Fruit fly (Drosophila melanogaster) S2 (cell line): ENCODE results near the gene CG33159.

Source experiments
- CG8478 ChIP-seq: fragments of >200 bp; optimal IDR thresholded peaks from 2 replicates; lab custom pipeline; 2018
- CTCF ChIP-seq, 2 experiments: fragments of >200 bp; optimal IDR thresholded peaks; 2 replicates each; lab custom pipeline; 2018

DNA sequence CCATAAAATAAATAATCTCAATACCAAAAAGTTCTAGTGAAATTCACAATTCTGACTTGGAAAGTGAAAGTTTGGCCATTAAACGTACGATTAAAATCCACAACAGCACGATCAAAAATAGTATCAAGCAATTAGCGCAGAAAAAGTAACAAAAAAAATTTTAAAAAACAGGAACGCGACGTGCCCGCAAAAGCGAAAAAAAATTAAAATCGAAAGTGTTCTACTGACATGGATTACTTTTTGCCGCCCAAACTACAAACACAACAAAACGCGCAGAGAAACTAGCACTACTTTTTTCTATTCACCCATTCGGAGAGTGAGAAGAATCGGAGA lies 45.4 kb upstream of the CG33159 start:
- TF ChIP-seq CG8478 (lab: Kevin White, UChicago) (no peak), CTCF (optimal IDR thresholded peaks at IDR 0.05; lab: Kevin White, UChicago) (no peak)
